Worm (Caenorhabditis elegans): ENCODE measurements around the gene Y69E1A.8.

Gene Y69E1A.8

ce11 chrIV:11006868-11007267, 40.5 kb downstream of the Y69E1A.8 start:
- TF ChIP-seq nhr-25 (tag; optimal IDR thresholded peaks at IDR 0.05), result no peak
- TF ChIP-seq fos-1 (tag; optimal IDR thresholded peaks at IDR 0.05), result peak; percentile 64

DNA sequence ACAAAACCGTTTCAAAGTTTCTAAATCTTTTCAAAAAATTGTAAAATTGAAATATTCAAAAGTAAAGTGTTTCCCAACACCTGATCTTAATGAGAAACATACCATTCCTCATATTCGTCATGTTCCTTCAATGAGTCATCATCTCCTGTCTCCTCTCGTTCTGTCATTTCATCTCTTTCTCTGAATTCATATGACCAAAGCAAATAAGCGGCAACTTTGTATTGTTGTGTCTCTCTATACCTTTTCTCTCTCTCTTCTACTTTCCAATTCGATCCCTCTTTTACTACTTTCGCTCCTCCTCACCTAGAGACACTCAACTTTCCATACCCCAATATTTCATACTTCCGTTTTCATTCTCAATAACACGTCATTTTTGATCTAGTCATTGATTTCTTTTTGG, 41.9 kb downstream of the Y69E1A.8 start:
- no peak for TF ChIP-seq lin-11 (tag; optimal IDR thresholded peaks at IDR 0.05)
- peak; percentile 48 for TF ChIP-seq sma-3 (GFP tag; optimal IDR thresholded peaks at IDR 0.05)
- peak; percentile 89 for TF ChIP-seq blmp-1 (tag; optimal IDR thresholded peaks at IDR 0.05; ENCODE audit: insufficient read depth)
- peak; percentile 78 for TF ChIP-seq fos-1 (tag; optimal IDR thresholded peaks at IDR 0.05)
- no peak for TF ChIP-seq nhr-6 (tag; optimal IDR thresholded peaks at IDR 0.05)
- TF ChIP-seq C34F6.9 (tag; optimal IDR thresholded peaks at IDR 0.05), result peak; percentile 2
- peak; percentile 32 for TF ChIP-seq nhr-21 (tag; optimal IDR thresholded peaks at IDR 0.05)
- no peak for TF ChIP-seq nhr-77 (tag; optimal IDR thresholded peaks at IDR 0.05)
- peak; percentile 33 for TF ChIP-seq crh-2 (tag; optimal IDR thresholded peaks at IDR 0.05)
- TF ChIP-seq Y55F3AM.14 (GFP tag; optimal IDR thresholded peaks at IDR 0.05), result no peak
- TF ChIP-seq F13H6.1 (tag; optimal IDR thresholded peaks at IDR 0.05), result peak; percentile 1
- no peak for TF ChIP-seq elt-1 (tag; optimal IDR thresholded peaks at IDR 0.05)
- TF ChIP-seq sem-4 (tag; optimal IDR thresholded peaks at IDR 0.05), result no peak
- no peak for TF ChIP-seq gmeb-1 (tag; optimal IDR thresholded peaks at IDR 0.05)
- TF ChIP-seq dmd-4 (tag; optimal IDR thresholded peaks at IDR 0.05), result no peak
- TF ChIP-seq lsy-2 (tag; optimal IDR thresholded peaks at IDR 0.05), result no peak
- no peak for TF ChIP-seq nhr-237 (tag; optimal IDR thresholded peaks at IDR 0.05)
- TF ChIP-seq nhr-25 (tag; optimal IDR thresholded peaks at IDR 0.05), result peak; percentile 66
- TF ChIP-seq sma-9 (GFP tag; optimal IDR thresholded peaks at IDR 0.05), result peak; percentile 24
- no peak for TF ChIP-seq sma-9 (tag; optimal IDR thresholded peaks at IDR 0.05)
- TF ChIP-seq nhr-129 (tag; optimal IDR thresholded peaks at IDR 0.05), result peak; percentile 75
- no peak for TF ChIP-seq ZK546.5 (tag; optimal IDR thresholded peaks at IDR 0.05)
- TF ChIP-seq R02D3.7 (tag; optimal IDR thresholded peaks at IDR 0.05), result no peak

DNA sequence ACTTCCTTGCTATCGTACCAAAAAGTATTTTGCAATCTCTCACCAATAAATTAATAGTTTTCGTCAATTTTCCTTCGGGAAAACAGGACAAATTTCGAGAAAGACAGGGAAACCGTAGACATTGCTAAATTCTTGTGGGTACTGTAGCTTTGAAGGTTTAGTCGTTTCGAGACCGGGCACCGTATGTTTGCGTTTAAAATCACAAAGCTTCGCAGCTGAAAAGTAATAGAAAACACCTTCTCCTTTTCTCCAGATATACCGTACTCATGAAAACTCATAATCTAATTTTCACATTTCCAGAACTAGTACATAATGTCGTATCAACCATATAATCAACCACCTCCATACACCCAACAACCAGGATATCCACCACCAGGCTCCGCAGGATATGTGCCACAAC, 42.6 kb downstream of the Y69E1A.8 start, which contains the start of gene F13H10.6:
Gene F13H10.6, plus strand, starts transcription at position 301 of the 400 bp plus-strand sequence.
- TF ChIP-seq C34F6.9 (tag; optimal IDR thresholded peaks at IDR 0.05) (no peak), ceh-82 (tag; optimal IDR thresholded peaks at IDR 0.05) (no peak), ama-1 (optimal IDR thresholded peaks at IDR 0.05) (no peak), skn-1 (tag; optimal IDR thresholded peaks at IDR 0.05) (no peak), ztf-11 (tag; optimal IDR thresholded peaks at IDR 0.05) (no peak), gmeb-1 (tag; optimal IDR thresholded peaks at IDR 0.05) (no peak), nhr-237 (tag; optimal IDR thresholded peaks at IDR 0.05) (no peak), ztf-4 (tag; optimal IDR thresholded peaks at IDR 0.05) (no peak)

ce11 chrIV:11009928-11010327, 43.5 kb downstream of the Y69E1A.8 start:
- TF ChIP-seq unc-55 (GFP tag; optimal IDR thresholded peaks at IDR 0.05) (no peak), nhr-25 (tag; optimal IDR thresholded peaks at IDR 0.05) (no peak), crh-2 (tag; optimal IDR thresholded peaks at IDR 0.05) (no peak), nhr-237 (tag; optimal IDR thresholded peaks at IDR 0.05) (no peak), nhr-6 (tag; optimal IDR thresholded peaks at IDR 0.05) (no peak), R02D3.7 (tag; optimal IDR thresholded peaks at IDR 0.05) (no peak), ceh-16 (tag; optimal IDR thresholded peaks at IDR 0.05) (no peak), skn-1 (tag; optimal IDR thresholded peaks at IDR 0.05) (no peak), peb-1 (tag; optimal IDR thresholded peaks at IDR 0.05) (no peak), nhr-21 (tag; optimal IDR thresholded peaks at IDR 0.05) (no peak), nhr-11 (tag; optimal IDR thresholded peaks at IDR 0.05) (no peak), nhr-12 (tag; optimal IDR thresholded peaks at IDR 0.05) (no peak), blmp-1 (tag; optimal IDR thresholded peaks at IDR 0.05; ENCODE audit: insufficient read depth) (no peak), Y55F3AM.14 (GFP tag; optimal IDR thresholded peaks at IDR 0.05) (no peak), mab-5 (tag; optimal IDR thresholded peaks at IDR 0.05) (no peak), F13H6.1 (tag; optimal IDR thresholded peaks at IDR 0.05) (no peak), egl-27 (tag; optimal IDR thresholded peaks at IDR 0.05) (no peak), dmd-4 (tag; optimal IDR thresholded peaks at IDR 0.05) (no peak), C34F6.9 (tag; optimal IDR thresholded peaks at IDR 0.05) (no peak)

DNA sequence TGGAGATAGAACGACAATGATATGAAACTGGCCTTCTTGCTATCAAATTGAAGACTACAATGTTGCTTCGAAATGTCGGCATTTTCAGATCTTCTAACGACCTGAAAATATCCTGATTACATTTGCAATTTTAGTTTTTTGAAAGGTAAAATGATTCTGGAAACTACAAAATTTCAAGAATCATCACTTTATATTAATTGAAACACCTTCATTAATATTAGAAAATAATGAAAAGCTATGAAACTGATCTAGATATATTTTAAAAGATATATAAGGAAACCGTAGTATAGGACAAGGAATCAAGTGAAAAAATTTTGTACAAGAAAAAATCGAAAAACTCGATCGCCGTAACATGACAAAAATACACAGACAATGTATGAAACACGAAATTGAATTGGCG, 45.5 kb downstream of the Y69E1A.8 start, which contains the start of gene ndx-9:
Gene ndx-9, minus strand, starts transcription at position 101 of the 400 bp plus-strand sequence.
- TF ChIP-seq unc-62 (GFP tag; optimal IDR thresholded peaks at IDR 0.05) (no peak), R02D3.7 (tag; optimal IDR thresholded peaks at IDR 0.05) (no peak), aly-2 (tag; optimal IDR thresholded peaks at IDR 0.05) (no peak), mdl-1 (tag; optimal IDR thresholded peaks at IDR 0.05) (no peak), ztf-4 (tag; optimal IDR thresholded peaks at IDR 0.05) (no peak), sma-9 (GFP tag; optimal IDR thresholded peaks at IDR 0.05) (no peak), sma-9 (tag; optimal IDR thresholded peaks at IDR 0.05) (no peak), nhr-25 (tag; optimal IDR thresholded peaks at IDR 0.05) (no peak), ceh-82 (tag; optimal IDR thresholded peaks at IDR 0.05) (no peak)

Measured in whole organism, L2 larva.